Fruit fly (Drosophila melanogaster): Measurements from ENCODE around the gene B52.

B52 gene

dm6 chr3R:13686371-13687211 lies 25.5 kb downstream of the B52 start, which contains the start of gene omd (continued):
- peak; percentile 61 for TF ChIP-seq CG12219 (GFP tag; optimal IDR thresholded peaks at IDR 0.05)
- TF ChIP-seq gem (tag; optimal IDR thresholded peaks at IDR 0.05) = no peak
- no peak for TF ChIP-seq Oaz (GFP tag; IDR thresholded peaks at IDR 0.05)
- TF ChIP-seq Opbp (GFP tag; IDR thresholded peaks at IDR 0.05; ENCODE audit: partially characterized antibody) = no peak
- TF ChIP-seq CG9817 (tag; optimal IDR thresholded peaks at IDR 0.05) = peak; percentile 17
- TF ChIP-seq CG30431 (GFP tag; optimal IDR thresholded peaks at IDR 0.05) = peak; percentile 48
- TF ChIP-seq Abd-B (GFP tag; optimal IDR thresholded peaks at IDR 0.05) = no peak
- 0 out of 3 replicates have a peak, but pooled peaks have one; percentile 24 for TF ChIP-seq z (GFP tag; IDR thresholded peaks at IDR 0.05)
- peak; percentile 48 for TF ChIP-seq salm (tag; optimal IDR thresholded peaks at IDR 0.05)
- no peak for TF ChIP-seq nerfin-2 (GFP tag; IDR thresholded peaks at IDR 0.05; ENCODE audit: partially characterized antibody)
- peak; percentile 19; the same call in 1 of the 2 replicates for TF ChIP-seq Poxn (GFP tag; IDR thresholded peaks at IDR 0.05)
- TF ChIP-seq Oli (tag; optimal IDR thresholded peaks at IDR 0.05) = no peak
- peak; percentile 80 for TF ChIP-seq exex (tag; optimal IDR thresholded peaks at IDR 0.05)
- TF ChIP-seq slou (GFP tag; optimal IDR thresholded peaks at IDR 0.05) = peak; percentile 38
- TF ChIP-seq Dip2 (GFP tag; IDR thresholded peaks at IDR 0.05) = no peak
- no peak for TF ChIP-seq fd96Cb (tag; optimal IDR thresholded peaks at IDR 0.05)
- TF ChIP-seq onecut (GFP tag; IDR thresholded peaks at IDR 0.05) = peak; percentile 72
- TF ChIP-seq Med (GFP tag) = peak; percentile 89
- peak; percentile 69 for TF ChIP-seq fd64A (GFP tag; optimal IDR thresholded peaks at IDR 0.05)
- no peak for TF ChIP-seq klu (GFP tag; IDR thresholded peaks at IDR 0.05)
- TF ChIP-seq Stat92E (GFP tag; optimal IDR thresholded peaks at IDR 0.05) = no peak
- TF ChIP-seq MBD-R2 (GFP tag; IDR thresholded peaks at IDR 0.05) = peak; percentile 37; the same call in 1 of the 2 replicates
- TF ChIP-seq her (GFP tag; optimal IDR thresholded peaks at IDR 0.05) = peak; percentile 70
- no peak for TF ChIP-seq kah (GFP tag; optimal IDR thresholded peaks at IDR 0.05)
- peak; percentile 45 for TF ChIP-seq CG31365 (tag; optimal IDR thresholded peaks at IDR 0.05)
- no peak for TF ChIP-seq toy (GFP tag; IDR thresholded peaks at IDR 0.05)
- peak; percentile 60 for TF ChIP-seq CG1529 (GFP tag; optimal IDR thresholded peaks at IDR 0.05)
- TF ChIP-seq CG8359 (GFP tag; optimal IDR thresholded peaks at IDR 0.05; ENCODE audit: borderline replicate concordance) = peak; percentile 41
- TF ChIP-seq cad (GFP tag; optimal IDR thresholded peaks at IDR 0.05) = no peak
- TF ChIP-seq CG10431 (GFP tag; optimal IDR thresholded peaks at IDR 0.05) = peak; percentile 82
- TF ChIP-seq gfzf (GFP tag; optimal IDR thresholded peaks at IDR 0.05) = no peak
- TF ChIP-seq TFAM (GFP tag; optimal IDR thresholded peaks at IDR 0.05) = peak; percentile 8
- TF ChIP-seq ham (GFP tag; IDR thresholded peaks at IDR 0.05) = no peak; the same call in 1 of the 2 replicates
- TF ChIP-seq org-1 (GFP tag; optimal IDR thresholded peaks at IDR 0.05) = peak; percentile 70
- peak; percentile 54; the same call in 1 of the 2 replicates for TF ChIP-seq E2f1 (GFP tag; IDR thresholded peaks at IDR 0.05)
- TF ChIP-seq Jarid2 (GFP tag; optimal IDR thresholded peaks at IDR 0.05) = peak; percentile 19
- peak; percentile 27 for TF ChIP-seq CG3838 (GFP tag; optimal IDR thresholded peaks at IDR 0.05)
- TF ChIP-seq nau (GFP tag; optimal IDR thresholded peaks at IDR 0.05) = no peak
- peak; percentile 47 for TF ChIP-seq CG7786 (GFP tag; optimal IDR thresholded peaks at IDR 0.05)
- no peak for TF ChIP-seq phol (tag; optimal IDR thresholded peaks at IDR 0.05)
- TF ChIP-seq CG5180 (GFP tag; optimal IDR thresholded peaks at IDR 0.05) = no peak
- TF ChIP-seq CG6654 (GFP tag; optimal IDR thresholded peaks at IDR 0.05) = peak; percentile 8
- no peak for TF ChIP-seq wor (GFP tag; IDR thresholded peaks at IDR 0.05)
- peak; percentile 77 for TF ChIP-seq CG10209 (GFP tag; optimal IDR thresholded peaks at IDR 0.05)
- no peak for TF ChIP-seq amos (GFP tag; IDR thresholded peaks at IDR 0.05; ENCODE audit: partially characterized antibody)
- no peak for TF ChIP-seq fd3F (GFP tag; optimal IDR thresholded peaks at IDR 0.05)
- TF ChIP-seq al (GFP tag; IDR thresholded peaks at IDR 0.05) = peak; percentile 26; the same call in 1 of the 2 replicates
- peak; percentile 70 for TF ChIP-seq Sox100B (GFP tag; optimal IDR thresholded peaks at IDR 0.05)
